Worm (Caenorhabditis elegans): ENCODE measurements around the gene C56E10.3.

- TF ChIP-seq fkh-6 (tag; optimal IDR thresholded peaks at IDR 0.05) (no peak), nhr-11 (tag; optimal IDR thresholded peaks at IDR 0.05) (no peak), elt-4 (tag; optimal IDR thresholded peaks at IDR 0.05) (no peak), fkh-10 (GFP tag; optimal IDR thresholded peaks at IDR 0.05) (no peak)
Observed at ce11 chrX:6598732-6599131, 46.7 kb upstream of the C56E10.3 start, which contains the start of gene hic-1.

Data from whole organism, late embryonic.